Worm (Caenorhabditis elegans) whole organism, midembryonic: ENCODE measurements around the gene acds-10.
A peak's percentile ranks its signal among the peaks of the same experiment; 100 is the strongest.

Experiments used
- T22C8.4 ChIP-seq: fragments of 200-800 bp; sonication (Bioruptor generic); IDR thresholded peaks from 2 replicates; pipeline ENCODE4 v1.3.6; 2022; ENCODE audit warnings: missing genetic modification characterization, missing compliant biosample characterization
- cog-1 ChIP-seq: sonication (generic microtip); optimal IDR thresholded peaks from 2 replicates; lab custom pipeline; 2016; ENCODE audit warnings: missing genetic modification characterization, missing compliant biosample characterization
- flt-1 ChIP-seq: fragments of 200-800 bp; sonication (Bioruptor generic); IDR thresholded peaks from 2 replicates; pipeline ENCODE4 v1.3.6; 2022; ENCODE audit warnings: missing genetic modification characterization, missing compliant biosample characterization
- klf-2 ChIP-seq: fragments of 200-800 bp; sonication (Bioruptor generic); conservative IDR thresholded peaks from 2 replicates; pipeline ENCODE4 v1.3.6; 2022; ENCODE audit warnings: missing genetic modification reagents, missing genetic modification characterization, missing compliant biosample characterization
- med-1 ChIP-seq: sonication (generic microtip); optimal IDR thresholded peaks from 2 replicates; lab custom pipeline; 2017; ENCODE audit warnings: missing genetic modification characterization, mild to moderate bottlenecking, missing compliant biosample characterization, antibody characterized with exemption, missing genetic modification reagents; ENCODE audit not compliant: insufficient read depth
- ref-1 ChIP-seq: fragments of 200-800 bp; sonication (Bioruptor generic); conservative IDR thresholded peaks from 2 replicates; pipeline ENCODE4 v1.3.6; 2022; ENCODE audit warnings: missing genetic modification reagents, missing genetic modification characterization, missing compliant biosample characterization
- tab-1 ChIP-seq: fragments of 200-800 bp; sonication (Bioruptor generic); IDR thresholded peaks from 2 replicates; pipeline ENCODE4 v1.3.6; 2022; ENCODE audit warnings: missing genetic modification characterization, missing compliant biosample characterization
- ztf-23 ChIP-seq: fragments of 200-800 bp; sonication (Bioruptor generic); IDR thresholded peaks from 2 replicates; pipeline ENCODE4 v1.3.6; 2022; ENCODE audit warnings: missing genetic modification reagents, missing genetic modification characterization, missing compliant biosample characterization
- ztf-29 ChIP-seq: fragments of 200-800 bp; sonication (Bioruptor generic); IDR thresholded peaks from 2 replicates; pipeline ENCODE4 v1.3.6; 2022; ENCODE audit warnings: missing genetic modification reagents, missing genetic modification characterization, missing compliant biosample characterization

The acds-10 gene

DNA sequence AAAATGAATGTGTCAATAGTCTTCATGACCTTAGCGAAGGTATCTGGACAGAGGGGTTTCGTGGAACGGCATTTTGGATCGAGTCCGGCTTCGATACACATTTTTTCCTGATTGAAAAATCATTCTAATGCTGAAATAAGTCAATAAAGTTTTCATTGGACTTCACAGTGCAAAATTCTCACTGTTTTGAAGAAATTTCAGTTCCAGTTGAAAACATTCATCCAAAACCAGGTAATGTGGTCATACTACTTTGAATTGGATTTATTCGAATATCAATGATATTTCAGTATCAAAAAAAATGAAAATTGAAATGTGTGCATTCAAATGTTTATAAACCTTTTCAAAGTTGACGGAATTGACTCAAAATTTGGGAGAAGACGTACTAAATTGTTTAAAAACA lies 5.8 kb downstream of the acds-10 start, which contains the start of gene pgph-1:
TSS of gene pgph-1 (minus strand) at position 101 of the 400 bp plus-strand sequence.
- no peak for TF ChIP-seq flt-1 (GFP tag; lab: Robert Waterston, UW)
- TF ChIP-seq ztf-29 (GFP tag; lab: Robert Waterston, UW) = no peak
- TF ChIP-seq klf-2 (GFP tag; lab: Robert Waterston, UW) = no peak
- no peak for TF ChIP-seq ref-1 (GFP tag; lab: Robert Waterston, UW)

DNA sequence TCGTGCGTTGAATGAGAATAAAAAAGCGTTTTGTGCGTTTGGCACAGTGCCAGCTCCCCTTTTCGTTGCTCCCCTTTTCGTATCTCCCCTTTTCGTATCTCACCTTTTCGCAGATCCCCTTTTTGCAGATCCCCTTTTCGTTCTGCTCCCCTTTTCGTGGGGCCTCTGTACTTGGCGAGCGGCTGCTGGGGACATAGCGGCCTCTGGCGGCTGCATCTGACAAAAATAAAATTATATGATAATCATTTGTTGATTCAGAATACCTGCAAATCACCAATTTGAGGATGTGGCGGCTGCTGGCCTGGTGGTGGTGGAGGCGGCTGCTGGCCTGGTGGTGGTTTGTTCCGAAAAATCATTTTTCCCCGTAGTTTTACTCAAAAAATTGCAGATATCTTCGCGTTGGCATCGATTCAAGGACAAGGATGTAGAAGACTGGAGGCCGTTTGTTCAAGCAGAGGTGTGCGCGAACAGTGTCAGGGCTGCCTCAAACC lies 7.6 kb downstream of the acds-10 start, which contains the start of gene K09H11.11:
TSS of gene K09H11.11 (minus strand) at position 51 of the 491 bp plus-strand sequence.
- TF ChIP-seq ref-1 (GFP tag; lab: Robert Waterston, UW) = peak; percentile 42; the same call in 1 of the 2 replicates

ce11 chrV:5756193-5756592 lies 8.6 kb downstream of the acds-10 start, which contains the start of gene C53A3.3:
Gene C53A3.3 (plus strand): TSS chrV:5756493.
- no peak for TF ChIP-seq flt-1 (GFP tag; lab: Robert Waterston, UW)
- TF ChIP-seq T22C8.4 (GFP tag; lab: Robert Waterston, UW) = no peak
- no peak for TF ChIP-seq tab-1
- no peak for TF ChIP-seq ztf-29 (GFP tag; lab: Robert Waterston, UW)
- TF ChIP-seq ztf-23 = no peak
- TF ChIP-seq med-1 = no peak
- TF ChIP-seq klf-2 (GFP tag; lab: Robert Waterston, UW) = no peak

- TF ChIP-seq med-1 = no peak
- no peak for TF ChIP-seq ztf-29 (GFP tag; lab: Robert Waterston, UW)
- no peak for TF ChIP-seq T22C8.4 (GFP tag; lab: Robert Waterston, UW)
- no peak for TF ChIP-seq tab-1
- TF ChIP-seq ztf-23 = no peak
- TF ChIP-seq klf-2 (GFP tag; lab: Robert Waterston, UW) = no peak
Observed at ce11 chrV:5758780-5759179, 11.2 kb downstream of the acds-10 start, which contains the start of gene C53A3.4. Gene C53A3.4 (minus strand): TSS chrV:5758880.

DNA sequence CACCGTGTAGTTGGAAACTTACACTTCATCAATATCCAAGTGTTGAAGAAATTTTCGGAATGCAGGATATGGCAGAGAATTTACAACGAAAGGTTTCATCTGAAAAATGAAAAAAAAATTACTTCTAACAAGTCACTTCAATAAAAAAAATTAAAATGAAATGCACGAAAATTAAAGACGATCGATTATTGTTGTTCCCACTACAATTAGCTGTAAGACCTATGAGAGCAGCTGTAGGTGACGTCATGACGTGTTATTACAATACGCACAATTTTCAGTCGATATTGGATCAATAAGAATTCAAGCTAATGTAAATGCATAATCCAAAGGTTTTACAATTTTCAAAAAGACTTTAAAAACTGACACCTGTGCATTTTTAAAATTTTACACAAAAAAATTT lies 12.5 kb downstream of the acds-10 start, which contains the start of gene C53A3.1:
TSS of gene C53A3.1 (minus strand) at position 101 of the 400 bp plus-strand sequence.
- no peak for TF ChIP-seq klf-2 (GFP tag; lab: Robert Waterston, UW)
- no peak for TF ChIP-seq ztf-29 (GFP tag; lab: Robert Waterston, UW)
- TF ChIP-seq ref-1 (GFP tag; lab: Robert Waterston, UW) = no peak
- no peak for TF ChIP-seq flt-1 (GFP tag; lab: Robert Waterston, UW)
- TF ChIP-seq ztf-23 = no peak
- no peak for TF ChIP-seq med-1
- no peak for TF ChIP-seq T22C8.4 (GFP tag; lab: Robert Waterston, UW)
- TF ChIP-seq cog-1 (tag; lab: Kevin White, UChicago) = no peak
- no peak for TF ChIP-seq tab-1

- TF ChIP-seq ztf-29 (GFP tag; lab: Robert Waterston, UW) = no peak
- no peak for TF ChIP-seq ztf-23
- no peak for TF ChIP-seq tab-1
- no peak for TF ChIP-seq cog-1 (tag; lab: Kevin White, UChicago)
- no peak for TF ChIP-seq med-1
- TF ChIP-seq ref-1 (GFP tag; lab: Robert Waterston, UW) = no peak
- TF ChIP-seq klf-2 (GFP tag; lab: Robert Waterston, UW) = no peak
- no peak for TF ChIP-seq T22C8.4 (GFP tag; lab: Robert Waterston, UW)
- TF ChIP-seq flt-1 (GFP tag; lab: Robert Waterston, UW) = no peak
Observed at ce11 chrV:5763787-5764186, 16.2 kb downstream of the acds-10 start, which contains the start of gene pgph-3. Gene pgph-3 (minus strand): TSS chrV:5763846.

DNA sequence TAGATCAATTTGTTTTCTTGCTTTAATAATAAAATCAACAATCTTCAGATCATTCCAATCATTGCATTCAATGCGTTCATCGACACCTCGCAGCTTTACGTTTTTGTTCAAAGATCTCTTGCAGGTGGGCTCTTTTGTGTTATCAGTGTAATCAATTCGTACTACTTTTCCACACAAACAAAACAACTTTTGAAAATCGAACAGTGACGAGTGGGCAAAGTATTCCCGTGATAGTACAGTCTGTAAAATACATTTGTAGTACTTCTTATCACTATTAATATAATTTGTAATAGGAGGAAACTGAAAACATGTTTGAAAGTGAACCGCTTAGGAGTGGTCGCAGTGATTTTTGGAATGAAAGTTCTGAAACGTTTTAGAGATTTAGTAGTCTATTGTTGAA lies 17.5 kb downstream of the acds-10 start, which contains the start of gene pgph-2:
TSS of gene pgph-2 (plus strand) at position 47 of the 400 bp plus-strand sequence.
- TF ChIP-seq cog-1 (tag; lab: Kevin White, UChicago) (no peak), klf-2 (GFP tag; lab: Robert Waterston, UW) (no peak), flt-1 (GFP tag; lab: Robert Waterston, UW) (no peak), ztf-23 (no peak), tab-1 (no peak), ztf-29 (GFP tag; lab: Robert Waterston, UW) (no peak)

DNA sequence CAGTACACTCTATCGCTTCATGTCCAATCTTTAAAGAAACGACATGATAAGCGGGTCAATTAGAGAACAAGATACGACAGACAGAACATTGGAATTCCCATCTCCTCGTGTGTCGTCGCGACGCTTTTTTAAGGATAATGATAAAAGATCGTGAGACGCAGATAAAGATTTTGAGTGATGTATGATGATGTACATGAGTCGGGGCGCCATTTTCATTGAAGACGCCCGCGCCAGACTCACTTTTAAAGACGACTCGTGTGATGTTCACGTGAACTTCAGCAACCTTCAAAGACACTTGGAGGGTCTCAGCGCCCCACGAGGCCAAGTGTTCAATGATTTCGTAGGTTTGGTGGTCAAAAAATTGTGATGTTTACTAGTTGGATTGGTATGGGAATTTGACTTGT lies 20.7 kb downstream of the acds-10 start:
- TF ChIP-seq klf-2 (GFP tag; lab: Robert Waterston, UW) (no peak), tab-1 (no peak), T22C8.4 (GFP tag; lab: Robert Waterston, UW) (no peak), cog-1 (tag; lab: Kevin White, UChicago) (no peak), ztf-29 (GFP tag; lab: Robert Waterston, UW) (no peak), ref-1 (GFP tag; lab: Robert Waterston, UW) (no peak), ztf-23 (no peak), flt-1 (GFP tag; lab: Robert Waterston, UW) (no peak), med-1 (no peak)

DNA sequence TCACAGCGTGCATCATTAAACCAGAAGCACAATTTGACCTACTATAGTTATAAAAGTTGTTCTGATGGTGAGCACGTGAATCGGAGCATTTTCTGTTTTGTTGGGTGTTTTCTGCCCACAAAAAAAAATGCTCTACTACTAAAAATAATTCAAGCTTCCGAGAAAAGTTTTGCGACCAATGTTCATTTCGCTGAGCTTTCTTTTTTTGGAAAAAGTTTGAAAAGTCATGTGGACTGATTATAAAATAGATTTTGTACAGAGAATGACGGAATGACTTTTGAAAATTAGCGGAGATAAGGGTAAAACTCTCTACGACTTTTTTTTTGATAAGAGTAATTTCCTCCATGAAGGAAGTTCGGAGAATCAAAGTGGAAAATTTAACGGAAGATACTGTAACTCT lies 21.9 kb downstream of the acds-10 start:
- no peak for TF ChIP-seq T22C8.4 (GFP tag; lab: Robert Waterston, UW)
- no peak for TF ChIP-seq flt-1 (GFP tag; lab: Robert Waterston, UW)
- TF ChIP-seq klf-2 (GFP tag; lab: Robert Waterston, UW) = no peak
- no peak for TF ChIP-seq ztf-23
- TF ChIP-seq ztf-29 (GFP tag; lab: Robert Waterston, UW) = no peak
- no peak for TF ChIP-seq med-1
- no peak for TF ChIP-seq tab-1
- no peak for TF ChIP-seq cog-1 (tag; lab: Kevin White, UChicago)
- no peak for TF ChIP-seq ref-1 (GFP tag; lab: Robert Waterston, UW)

ce11 chrV:5769999-5770398 lies 22.4 kb downstream of the acds-10 start:
- TF ChIP-seq ztf-29 (GFP tag; lab: Robert Waterston, UW) (no peak), med-1 (no peak), tab-1 (no peak), ztf-23 (no peak)
